Worm (Caenorhabditis elegans): ENCODE results near the gene pudl-2.

DNA sequence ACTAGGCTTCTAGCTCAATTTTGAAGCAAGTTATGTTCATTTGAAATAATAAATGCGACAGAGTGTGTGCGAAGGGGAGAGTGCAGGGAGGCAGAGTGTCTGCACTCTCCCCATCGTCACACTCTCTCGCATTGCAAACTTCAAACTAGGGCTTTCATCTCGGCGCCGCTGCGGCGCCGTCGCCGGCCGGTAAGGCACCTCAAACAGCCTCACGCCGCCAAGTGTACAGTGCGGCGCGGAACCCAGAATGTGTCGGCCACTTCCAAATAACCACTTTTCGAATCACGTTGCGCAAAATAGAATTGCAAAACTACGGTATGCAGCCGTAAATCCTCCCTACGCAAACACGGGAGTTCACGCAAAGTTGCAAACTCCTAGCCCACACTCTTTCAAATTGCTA, 14.7 kb downstream of the pudl-2 start:
- TF ChIP-seq mls-2 (tag; optimal IDR thresholded peaks at IDR 0.05) (no peak), elt-3 (tag; optimal IDR thresholded peaks at IDR 0.05) (no peak), mab-5 (tag; optimal IDR thresholded peaks at IDR 0.05) (no peak), lin-13 (tag; optimal IDR thresholded peaks at IDR 0.05) (no peak), pha-4 (tag; optimal IDR thresholded peaks at IDR 0.05) (no peak), nhr-76 (tag; optimal IDR thresholded peaks at IDR 0.05) (no peak)

Measured in whole organism, mixed stage, embryonic.